Fruit fly (Drosophila melanogaster): ENCODE results near the gene CG15252.

The CG15252 gene

dm6 chrX:10021809-10022208 lies 41.4 kb upstream of the CG15252 start (continued):
- TF ChIP-seq CG31627 (GFP tag; optimal IDR thresholded peaks at IDR 0.05) (no peak), net (GFP tag; optimal IDR thresholded peaks at IDR 0.05) (peak; percentile 48), vri (GFP tag; optimal IDR thresholded peaks at IDR 0.05) (no peak), Ets96B (tag; optimal IDR thresholded peaks at IDR 0.05) (no peak), CG10669 (GFP tag; optimal IDR thresholded peaks at IDR 0.05) (peak; percentile 12), CG1621 (tag; optimal IDR thresholded peaks at IDR 0.05) (no peak), fd59A (GFP tag; optimal IDR thresholded peaks at IDR 0.05) (no peak)

DNA sequence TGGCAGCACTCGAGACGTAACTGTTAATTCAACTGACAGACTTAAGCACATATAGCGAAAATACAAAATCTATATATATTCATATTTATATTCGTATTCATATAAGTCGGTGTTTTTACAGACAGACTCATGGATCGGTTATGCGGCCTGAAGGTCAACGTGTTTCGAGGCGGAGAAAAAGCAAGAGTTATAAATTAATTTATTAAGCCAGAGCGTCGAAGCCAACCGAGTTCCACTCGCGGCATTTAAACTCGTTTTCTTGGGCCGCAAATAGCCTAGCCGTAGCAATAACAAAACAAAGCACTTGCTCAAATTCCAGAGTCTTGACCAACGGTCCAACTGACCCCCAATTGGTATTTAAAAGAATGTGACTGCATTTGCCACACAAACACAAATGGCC lies 40.5 kb upstream of the CG15252 start:
- TF ChIP-seq Sox15 (GFP tag; optimal IDR thresholded peaks at IDR 0.05) = no peak
- no peak for TF ChIP-seq CG16779 (tag; optimal IDR thresholded peaks at IDR 0.05)
- TF ChIP-seq fd59A (GFP tag; optimal IDR thresholded peaks at IDR 0.05) = no peak
- no peak for TF ChIP-seq CG11762 (GFP tag; optimal IDR thresholded peaks at IDR 0.05; ENCODE audit: insufficient read depth)

dm6 chrX:10016724-10017123 lies 36.4 kb upstream of the CG15252 start, which contains the start of gene Cht6:
Gene Cht6 (plus strand): TSS chrX:10016845.
- TF ChIP-seq fd59A (GFP tag; optimal IDR thresholded peaks at IDR 0.05) (no peak), lz (GFP tag; optimal IDR thresholded peaks at IDR 0.05) (no peak), CG8319 (GFP tag; optimal IDR thresholded peaks at IDR 0.05) (no peak), fd85E (GFP tag; optimal IDR thresholded peaks at IDR 0.05) (no peak), Smox (GFP tag; optimal IDR thresholded peaks at IDR 0.05) (no peak), CG3032 (tag; optimal IDR thresholded peaks at IDR 0.05) (no peak), CG31627 (GFP tag; optimal IDR thresholded peaks at IDR 0.05) (no peak), OdsH (GFP tag; optimal IDR thresholded peaks at IDR 0.05) (no peak), Sox14 (GFP tag; optimal IDR thresholded peaks at IDR 0.05) (no peak), Hr38 (GFP tag; optimal IDR thresholded peaks at IDR 0.05) (no peak), Gug (GFP tag; IDR thresholded peaks at IDR 0.05) (no peak), CG4318 (GFP tag; optimal IDR thresholded peaks at IDR 0.05) (no peak), CG16779 (tag; optimal IDR thresholded peaks at IDR 0.05) (no peak), ss (GFP tag; optimal IDR thresholded peaks at IDR 0.05) (no peak), CG10669 (GFP tag; optimal IDR thresholded peaks at IDR 0.05) (no peak), CG15336 (GFP tag; IDR thresholded peaks at IDR 0.05) (peak; percentile 11; the same call in 1 of the 2 replicates), achi (GFP tag; optimal IDR thresholded peaks at IDR 0.05) (no peak), CG6792 (GFP tag; optimal IDR thresholded peaks at IDR 0.05) (no peak), eg (GFP tag; IDR thresholded peaks at IDR 0.05) (peak; percentile 61), Sox102F (GFP tag; optimal IDR thresholded peaks at IDR 0.05) (no peak), CG3919 (GFP tag; optimal IDR thresholded peaks at IDR 0.05) (peak; percentile 14), net (GFP tag; optimal IDR thresholded peaks at IDR 0.05) (no peak), CG7368 (GFP tag; optimal IDR thresholded peaks at IDR 0.05) (no peak), Hr39 (GFP tag; optimal IDR thresholded peaks at IDR 0.05) (no peak), CG6808 (GFP tag; optimal IDR thresholded peaks at IDR 0.05) (no peak), Sox15 (GFP tag; optimal IDR thresholded peaks at IDR 0.05) (no peak), CG8632 (GFP tag; optimal IDR thresholded peaks at IDR 0.05) (no peak), Eip93F (GFP tag; optimal IDR thresholded peaks at IDR 0.05) (no peak), Lpt (GFP tag; optimal IDR thresholded peaks at IDR 0.05) (no peak), svp (GFP tag) (no peak), CG8119 (GFP tag; IDR thresholded peaks at IDR 0.05) (0 out of 3 replicates have a peak, but pooled peaks have one; percentile 41), Eip78C (GFP tag) (peak; percentile 61)
